Fruit fly (Drosophila melanogaster) whole organism, embryonic: ENCODE results near the gene nonC.

Source experiments
- Atf6 ChIP-seq: fragments of 200-800 bp; sonication (Bioruptor generic); IDR thresholded peaks from 2 replicates; pipeline ENCODE4 v1.3.6; 2022; ENCODE audit warnings: missing biosample characterization, missing genetic modification characterization
- B-H2 ChIP-seq: fragments of 200-800 bp; sonication (Bioruptor generic); optimal IDR thresholded peaks from 2 replicates; lab custom pipeline; 2018; ENCODE audit warnings: missing biosample characterization, mild to moderate bottlenecking, missing genetic modification characterization
- CG10565 ChIP-seq: fragments of 200-800 bp; sonication (Bioruptor generic); optimal IDR thresholded peaks from 3 replicates; lab custom pipeline; 2016; ENCODE audit warnings: missing biosample characterization, mild to moderate bottlenecking, missing genetic modification characterization
- CG11456 ChIP-seq: fragments of 200-800 bp; sonication (Bioruptor generic); IDR thresholded peaks from 3 replicates; pipeline ENCODE4 v1.3.6; 2022; ENCODE audit warnings: missing biosample characterization, missing genetic modification characterization
- CG11695 ChIP-seq: fragments of 200-800 bp; sonication (Bioruptor generic); IDR thresholded peaks from 3 replicates; pipeline ENCODE4 v1.3.6; 2022; ENCODE audit warnings: missing biosample characterization, missing genetic modification characterization
- CG11696 ChIP-seq: fragments of 200-800 bp; sonication (Bioruptor generic); IDR thresholded peaks from 2 replicates; pipeline ENCODE4 v1.3.6; 2022; ENCODE audit warnings: missing biosample characterization, missing genetic modification characterization
- CG13894 ChIP-seq: fragments of 200-800 bp; sonication (Bioruptor generic); optimal IDR thresholded peaks from 3 replicates; lab custom pipeline; 2018; ENCODE audit warnings: missing biosample characterization, mild to moderate bottlenecking, missing genetic modification characterization, moderate library complexity
- CG14965 ChIP-seq: fragments of 200-800 bp; sonication (Bioruptor generic); optimal IDR thresholded peaks from 2 replicates; lab custom pipeline; 2016; ENCODE audit warnings: missing biosample characterization, missing genetic modification characterization, borderline replicate concordance
- CG16815 ChIP-seq: fragments of 200-800 bp; sonication (Bioruptor generic); optimal IDR thresholded peaks from 3 replicates; lab custom pipeline; 2017; ENCODE audit warnings: missing biosample characterization, mild to moderate bottlenecking, missing genetic modification characterization
- CG17912 ChIP-seq: fragments of 200-800 bp; sonication (Bioruptor generic); optimal IDR thresholded peaks from 2 replicates; lab custom pipeline; 2018; ENCODE audit warnings: missing biosample characterization, mild to moderate bottlenecking, missing genetic modification characterization
- CG2199 ChIP-seq: fragments of 200-800 bp; sonication (Bioruptor generic); IDR thresholded peaks from 3 replicates; pipeline ENCODE4 v1.3.6; 2022; ENCODE audit warnings: missing biosample characterization, missing genetic modification characterization
- CG2875 ChIP-seq: fragments of 200-800 bp; sonication (Bioruptor generic); optimal IDR thresholded peaks from 2 replicates; lab custom pipeline; 2017; ENCODE audit warnings: missing biosample characterization, mild to moderate bottlenecking, missing genetic modification characterization, missing genetic modification reagents
- CG3065 ChIP-seq: fragments of 200-800 bp; sonication (Bioruptor generic); optimal IDR thresholded peaks from 2 replicates; lab custom pipeline; 2016; ENCODE audit warnings: missing biosample characterization, missing genetic modification characterization
- CG34422 ChIP-seq: fragments of 200-800 bp; sonication (Bioruptor generic); IDR thresholded peaks from 3 replicates; pipeline ENCODE4 v1.3.6; 2022; ENCODE audit warnings: missing biosample characterization, missing genetic modification characterization
- CG42726 ChIP-seq: fragments of 200-800 bp; sonication (Bioruptor generic); IDR thresholded peaks from 2 replicates; pipeline ENCODE4 v1.3.6; 2022; ENCODE audit warnings: missing biosample characterization, missing genetic modification characterization; ENCODE audit not compliant: partially characterized antibody
- CG4328 ChIP-seq: fragments of 200-800 bp; sonication (Bioruptor generic); optimal IDR thresholded peaks from 3 replicates; lab custom pipeline; 2017; ENCODE audit warnings: missing biosample characterization, missing genetic modification reagents, missing genetic modification characterization
- CTCF ChIP-seq: fragments of 200-800 bp; sonication (Bioruptor generic); optimal IDR thresholded peaks from 2 replicates; lab custom pipeline; 2017; ENCODE audit warnings: missing biosample characterization, mild to moderate bottlenecking, missing genetic modification characterization, moderate library complexity
- D19A ChIP-seq: fragments of 200-800 bp; optimal IDR thresholded peaks from 3 replicates; lab custom pipeline; 2019; ENCODE audit warnings: missing biosample characterization, mild to moderate bottlenecking, missing genetic modification characterization, moderate library complexity
- Doc3 ChIP-seq: fragments of 200-800 bp; sonication (Bioruptor generic); IDR thresholded peaks from 3 replicates; pipeline ENCODE4 v1.3.6; 2022; ENCODE audit warnings: missing biosample characterization, missing genetic modification characterization; ENCODE audit not compliant: partially characterized antibody
- Dp ChIP-seq: fragments of 200-800 bp; sonication (Bioruptor generic); optimal IDR thresholded peaks from 2 replicates; lab custom pipeline; 2018; ENCODE audit warnings: missing biosample characterization, mild to moderate bottlenecking, missing genetic modification characterization, moderate library complexity
- Eip74EF ChIP-seq, 2 experiments: fragments of 200-800 bp in 1 of 2; fragments of >200 bp in 1 of 2; sonication (Bioruptor generic) in 1 of 2; optimal IDR thresholded peaks; 2 replicates each; lab custom pipeline; 2017 to 2019; ENCODE audit warnings: missing biosample characterization in 2 of 2, missing genetic modification characterization in 2 of 2, mild to moderate bottlenecking in 1 of 2, moderate library complexity in 1 of 2
- H15 ChIP-seq: fragments of 200-800 bp; sonication (Bioruptor generic); IDR thresholded peaks from 3 replicates; pipeline ENCODE4 v1.3.6; 2022; ENCODE audit warnings: missing biosample characterization, missing genetic modification characterization
- HmgD ChIP-seq: fragments of 200-800 bp; sonication (Bioruptor generic); optimal IDR thresholded peaks from 3 replicates; lab custom pipeline; 2016; ENCODE audit warnings: missing biosample characterization, missing genetic modification characterization
- Hr51 ChIP-seq, 2 experiments: fragments of 200-800 bp; sonication (Bioruptor generic); optimal IDR thresholded peaks; 2 replicates in 1 of 2; 3 replicates in 1 of 2; lab custom pipeline; 2016 to 2018; ENCODE audit warnings: missing biosample characterization in 2 of 2, missing genetic modification characterization in 2 of 2, mild to moderate bottlenecking in 1 of 2, moderate library complexity in 1 of 2
- Hr78 ChIP-seq, 2 experiments: fragments of 200-800 bp in 1 of 2; fragments of >200 bp in 1 of 2; sonication (Bioruptor generic) in 1 of 2; optimal IDR thresholded peaks; 2 replicates each; lab custom pipeline; 2017 to 2019; ENCODE audit warnings: missing biosample characterization in 2 of 2, missing genetic modification characterization in 2 of 2, mild to moderate bottlenecking in 1 of 2, moderate library complexity in 1 of 2
- Lim3 ChIP-seq: fragments of 200-800 bp; sonication (Bioruptor generic); IDR thresholded peaks from 2 replicates; pipeline ENCODE4 v1.3.6; 2022; ENCODE audit warnings: missing biosample characterization, missing genetic modification characterization
- MESR4 ChIP-seq: fragments of 200-800 bp; sonication (Bioruptor generic); optimal IDR thresholded peaks from 2 replicates; lab custom pipeline; 2018; ENCODE audit warnings: missing biosample characterization, mild to moderate bottlenecking, missing genetic modification characterization, moderate library complexity
- Meics ChIP-seq: fragments of 200-800 bp; sonication (Bioruptor generic); optimal IDR thresholded peaks from 2 replicates; lab custom pipeline; 2017; ENCODE audit warnings: missing biosample characterization, mild to moderate bottlenecking, missing genetic modification characterization
- Mes4 ChIP-seq: fragments of 200-800 bp; sonication (Bioruptor generic); optimal IDR thresholded peaks from 2 replicates; lab custom pipeline; 2016; ENCODE audit warnings: missing biosample characterization, missing genetic modification characterization
- NFAT ChIP-seq: fragments of 200-800 bp; sonication (Bioruptor generic); IDR thresholded peaks from 2 replicates; pipeline ENCODE4 v1.3.6; 2022; ENCODE audit warnings: missing biosample characterization, missing genetic modification characterization
- NK7.1 ChIP-seq: fragments of 200-800 bp; sonication (Bioruptor generic); optimal IDR thresholded peaks from 3 replicates; lab custom pipeline; 2016; ENCODE audit warnings: missing biosample characterization, missing genetic modification characterization
- Neu2 ChIP-seq: fragments of 200-800 bp; sonication (Bioruptor generic); optimal IDR thresholded peaks from 3 replicates; lab custom pipeline; 2016; ENCODE audit warnings: missing biosample characterization, missing genetic modification characterization, borderline replicate concordance
- amos ChIP-seq: fragments of 200-800 bp; sonication (Bioruptor generic); IDR thresholded peaks from 2 replicates; pipeline ENCODE4 v1.3.6; 2022; ENCODE audit warnings: missing biosample characterization, missing genetic modification characterization; ENCODE audit not compliant: partially characterized antibody
- dmrt99B ChIP-seq: fragments of 200-800 bp; sonication (Bioruptor generic); optimal IDR thresholded peaks from 2 replicates; lab custom pipeline; 2018; ENCODE audit warnings: missing biosample characterization, mild to moderate bottlenecking, missing genetic modification characterization, moderate library complexity
- eyg ChIP-seq: fragments of 200-800 bp; sonication (Bioruptor generic); optimal IDR thresholded peaks from 3 replicates; lab custom pipeline; 2016; ENCODE audit warnings: missing biosample characterization, missing genetic modification characterization
- grau ChIP-seq: fragments of 200-800 bp; optimal IDR thresholded peaks from 3 replicates; lab custom pipeline; 2019; ENCODE audit warnings: missing biosample characterization, mild to moderate bottlenecking, missing genetic modification characterization, moderate library complexity
- gsb-n ChIP-seq: fragments of 200-800 bp; sonication (Bioruptor generic); optimal IDR thresholded peaks from 3 replicates; lab custom pipeline; 2018; ENCODE audit warnings: missing biosample characterization, mild to moderate bottlenecking, missing genetic modification characterization
- jumu ChIP-seq: fragments of 200-800 bp; sonication (Bioruptor generic); optimal IDR thresholded peaks from 3 replicates; lab custom pipeline; 2016; ENCODE audit warnings: missing biosample characterization, missing genetic modification characterization
- lov ChIP-seq, 2 experiments: fragments of 200-800 bp in 1 of 2; fragments of >200 bp in 1 of 2; sonication (Bioruptor generic) in 1 of 2; IDR thresholded peaks in 1 of 2; optimal IDR thresholded peaks in 1 of 2; 2 replicates in 1 of 2; 3 replicates in 1 of 2; pipeline versions ENCODE4 v1.3.6 to Lab custom; 2017 to 2022; ENCODE audit warnings: missing biosample characterization in 1 of 2, missing genetic modification characterization in 1 of 2
- otp ChIP-seq: fragments of 200-800 bp; sonication (Bioruptor generic); IDR thresholded peaks from 3 replicates; pipeline ENCODE4, ENCODE4 v1.3.6; 2022; ENCODE audit warnings: missing biosample characterization, missing genetic modification characterization
- psq ChIP-seq: fragments of 200-800 bp; sonication (Bioruptor generic); optimal IDR thresholded peaks from 2 replicates; lab custom pipeline; 2017; ENCODE audit warnings: missing biosample characterization, missing genetic modification characterization
- repo ChIP-seq: fragments of 200-800 bp; sonication (Bioruptor generic); optimal IDR thresholded peaks from 2 replicates; lab custom pipeline; 2016; ENCODE audit warnings: missing biosample characterization, missing genetic modification characterization
- rib ChIP-seq: fragments of 200-800 bp; sonication (Bioruptor generic); IDR thresholded peaks from 2 replicates; pipeline ENCODE4 v1.3.6; 2022; ENCODE audit warnings: missing biosample characterization, missing genetic modification characterization
- sens-2 ChIP-seq: fragments of 200-800 bp; sonication (Bioruptor generic); IDR thresholded peaks from 2 replicates; pipeline ENCODE4 v1.3.6; 2022; ENCODE audit warnings: missing biosample characterization, missing genetic modification characterization
- sug ChIP-seq: fragments of 200-800 bp; optimal IDR thresholded peaks from 2 replicates; lab custom pipeline; 2019; ENCODE audit warnings: missing biosample characterization, mild to moderate bottlenecking, missing genetic modification characterization, moderate library complexity
- tap ChIP-seq: fragments of 200-800 bp; optimal IDR thresholded peaks from 3 replicates; lab custom pipeline; 2019; ENCODE audit warnings: missing biosample characterization, mild to moderate bottlenecking, missing genetic modification characterization, moderate library complexity
- trh ChIP-seq: fragments of 200-800 bp; sonication (Bioruptor generic); optimal IDR thresholded peaks from 2 replicates; lab custom pipeline; 2016; ENCODE audit warnings: missing biosample characterization, missing genetic modification characterization
- wek ChIP-seq: fragments of 200-800 bp; sonication (Bioruptor generic); optimal IDR thresholded peaks from 3 replicates; lab custom pipeline; 2018; ENCODE audit warnings: missing biosample characterization, mild to moderate bottlenecking, missing genetic modification characterization, moderate library complexity

Gene nonC

DNA sequence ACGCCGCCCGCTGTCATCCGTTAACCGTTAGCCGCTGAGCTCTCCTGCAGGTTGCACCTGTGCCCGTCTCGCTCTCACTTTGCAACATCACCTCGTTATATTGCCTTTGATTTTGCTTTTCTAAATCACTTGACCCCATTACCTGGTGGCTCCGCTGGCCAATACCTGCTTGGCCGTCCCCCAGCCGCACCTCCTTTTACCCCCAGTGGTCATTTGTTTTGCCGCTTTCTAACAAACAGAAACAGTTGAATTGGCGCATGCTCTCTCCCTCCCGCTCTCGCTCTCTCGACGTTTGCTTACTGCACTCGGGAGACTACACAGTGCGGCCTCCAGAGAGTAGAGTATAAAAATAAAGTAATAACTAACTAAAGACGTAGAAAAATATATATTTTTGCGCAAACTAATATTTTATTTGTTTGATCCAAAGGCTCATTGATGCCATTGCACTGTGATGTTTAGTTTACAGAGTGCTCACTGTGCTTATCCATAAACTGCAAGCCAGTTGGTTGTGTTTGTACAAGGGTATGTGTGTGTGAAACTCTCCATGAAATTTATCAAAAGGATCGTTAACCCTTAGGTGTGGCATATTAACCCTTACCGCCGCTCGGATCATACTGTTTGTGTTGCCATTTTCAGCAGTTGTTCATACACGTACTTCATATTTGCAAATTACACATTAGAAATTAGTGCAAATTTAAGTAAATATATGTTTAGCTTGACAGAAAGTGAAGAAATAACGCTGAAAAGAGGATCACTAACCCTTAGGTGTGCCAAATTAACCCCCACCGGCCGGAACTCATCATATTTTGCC, 19.6 kb upstream of the nonC start (continued):
- TF ChIP-seq Dp (GFP tag; lab: Kevin White, UChicago) (no peak), sug (tag; lab: Kevin White, UChicago) (peak; percentile 1), otp (GFP tag; lab: Robert Waterston, UW) (peak; percentile 89), MESR4 (GFP tag; lab: Kevin White, UChicago) (peak; percentile 11), tap (no peak), Doc3 (GFP tag; lab: Robert Waterston, UW) (no peak), NK7.1 (GFP tag; lab: Kevin White, UChicago) (peak; percentile 40), H15 (GFP tag; lab: Robert Waterston, UW) (peak; percentile 86), Atf6 (peak; percentile 69; the same call in 1 of the 2 replicates), gsb-n (tag; lab: Kevin White, UChicago) (no peak), CG14965 (GFP tag; lab: Kevin White, UChicago) (no peak), dmrt99B (tag; lab: Kevin White, UChicago) (no peak), rib (GFP tag; lab: Robert Waterston, UW) (peak; percentile 78), CG2875 (GFP tag; lab: Kevin White, UChicago) (peak; percentile 75), trh (no peak), wek (GFP tag; lab: Kevin White, UChicago) (peak; percentile 47), CG16815 (peak; percentile 76), jumu (peak; percentile 55), sens-2 (peak; percentile 86), B-H2 (GFP tag; lab: Kevin White, UChicago) (peak; percentile 37), CG2199 (peak; percentile 60; the same call in 1 of the 3 replicates), lov (optimal IDR thresholded peaks at IDR 0.05; lab: Kevin White, UChicago) (no peak), lov (GFP tag; IDR thresholded peaks at IDR 0.05; lab: Robert Waterston, UW) (peak; percentile 87; the same call in 2 of the 3 replicates), D19A (tag; lab: Kevin White, UChicago) (peak; percentile 78), psq (GFP tag; lab: Kevin White, UChicago) (peak; percentile 27), grau (tag; lab: Kevin White, UChicago) (peak; percentile 98), CTCF (no peak), CG17912 (GFP tag; lab: Kevin White, UChicago) (no peak), CG11696 (GFP tag; lab: Robert Waterston, UW) (peak; percentile 72), eyg (GFP tag; lab: Kevin White, UChicago) (no peak), CG42726 (GFP tag; lab: Robert Waterston, UW) (no peak), HmgD (GFP tag; lab: Kevin White, UChicago) (no peak), Hr78 (GFP tag; optimal IDR thresholded peaks at IDR 0.05; lab: Kevin White, UChicago) (no peak), Neu2 (no peak), CG3065 (GFP tag; lab: Kevin White, UChicago) (peak; percentile 7), Mes4 (peak; percentile 64), CG13894 (tag; lab: Kevin White, UChicago) (peak; percentile 75), repo (GFP tag; lab: Kevin White, UChicago) (no peak), Meics (GFP tag; lab: Kevin White, UChicago) (peak; percentile 78), CG10565 (GFP tag; lab: Kevin White, UChicago) (no peak), Lim3 (GFP tag; lab: Robert Waterston, UW) (peak; percentile 62), Eip74EF (GFP tag; optimal IDR thresholded peaks at IDR 0.05; lab: Kevin White, UChicago) (no peak), amos (no peak), Hr51 (GFP tag; optimal IDR thresholded peaks at IDR 0.05; lab: Kevin White, UChicago) (peak in 1 of 2 experiments; percentile 53), NFAT (GFP tag; lab: Robert Waterston, UW) (peak; percentile 84), CG11456 (GFP tag; lab: Robert Waterston, UW) (peak; percentile 82), CG4328 (GFP tag; lab: Kevin White, UChicago) (peak; percentile 5), CG11695 (GFP tag; lab: Robert Waterston, UW) (peak; percentile 79), CG34422 (GFP tag; lab: Robert Waterston, UW) (peak; percentile 87)
